Worm (Caenorhabditis elegans): ENCODE data around the gene pdha-1.

pdha-1 gene

DNA sequence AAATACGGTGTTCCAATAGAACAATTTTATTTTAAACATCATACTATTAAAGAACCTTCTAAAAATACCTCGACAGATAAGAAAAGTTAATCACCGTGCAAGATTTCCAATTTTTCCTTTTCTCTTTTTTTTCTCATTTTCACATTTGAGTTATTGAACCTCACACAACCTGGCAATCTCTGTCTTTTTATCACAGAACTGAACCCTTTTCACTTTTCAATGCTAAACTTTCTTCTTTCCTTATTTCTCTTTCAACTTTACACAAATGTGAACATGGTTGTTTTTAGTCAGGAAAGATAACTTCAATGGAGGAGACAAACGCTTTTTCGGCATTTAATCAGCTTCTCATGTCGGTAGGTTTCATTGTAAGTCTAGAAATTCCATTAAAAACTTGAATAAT lies 13.2 kb upstream of the pdha-1 start, which contains the start of gene T05H10.4:
Gene T05H10.4, plus strand, starts transcription at position 301 of the 400 bp plus-strand sequence.
- TF ChIP-seq hlh-1 (tag; optimal IDR thresholded peaks at IDR 0.05) (no peak), lsy-2 (tag; optimal IDR thresholded peaks at IDR 0.05) (no peak), sptf-1 (tag; optimal IDR thresholded peaks at IDR 0.05) (no peak), elt-1 (tag; optimal IDR thresholded peaks at IDR 0.05; ENCODE audit: borderline replicate concordance, insufficient read depth) (no peak), unc-120 (tag; optimal IDR thresholded peaks at IDR 0.05; ENCODE audit: poor library complexity, severe bottlenecking) (no peak), zip-8 (tag; optimal IDR thresholded peaks at IDR 0.05) (no peak), drap-1 (GFP tag; optimal IDR thresholded peaks at IDR 0.05) (no peak), ztf-11 (tag; optimal IDR thresholded peaks at IDR 0.05) (no peak), sem-2 (GFP tag; optimal IDR thresholded peaks at IDR 0.05) (no peak), nhr-2 (tag; optimal IDR thresholded peaks at IDR 0.05) (no peak), M03D4.4 (tag; optimal IDR thresholded peaks at IDR 0.05) (no peak), ceh-39 (tag; optimal IDR thresholded peaks at IDR 0.05) (no peak), bed-3 (GFP tag; optimal IDR thresholded peaks at IDR 0.05) (no peak), nhr-76 (tag; optimal IDR thresholded peaks at IDR 0.05) (no peak), pha-4 (tag; optimal IDR thresholded peaks at IDR 0.05) (no peak), nhr-12 (tag; optimal IDR thresholded peaks at IDR 0.05) (no peak), snpc-4 (tag; optimal IDR thresholded peaks at IDR 0.05) (no peak)

DNA sequence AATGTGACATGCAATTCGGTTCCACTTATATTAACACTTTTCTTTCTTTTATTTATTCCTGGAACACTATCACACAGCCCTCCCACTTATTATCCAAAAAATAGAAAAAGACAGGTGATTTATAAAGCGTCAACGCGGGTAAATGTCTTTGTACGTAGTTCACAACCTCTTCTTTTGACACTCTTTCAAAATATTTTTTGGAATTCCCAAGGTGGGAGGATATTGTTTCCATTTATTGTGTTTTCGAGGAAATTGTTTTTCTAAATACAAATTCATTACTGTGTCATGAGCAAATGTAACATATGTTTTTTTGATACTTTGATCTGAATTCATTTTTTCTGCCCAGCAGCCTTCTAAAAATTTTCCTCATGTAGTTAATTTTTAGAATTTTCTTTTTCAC lies 8.2 kb upstream of the pdha-1 start:
- TF ChIP-seq snpc-4 (tag; optimal IDR thresholded peaks at IDR 0.05), result no peak
- TF ChIP-seq blmp-1 (tag; optimal IDR thresholded peaks at IDR 0.05), result no peak
- TF ChIP-seq cnd-1 (tag; optimal IDR thresholded peaks at IDR 0.05), result no peak
- no peak for TF ChIP-seq unc-120 (tag; optimal IDR thresholded peaks at IDR 0.05; ENCODE audit: poor library complexity, severe bottlenecking)
- no peak for TF ChIP-seq bed-3 (GFP tag; optimal IDR thresholded peaks at IDR 0.05)
- TF ChIP-seq unc-39 (tag; optimal IDR thresholded peaks at IDR 0.05), result no peak
- TF ChIP-seq tbx-8 (GFP tag; optimal IDR thresholded peaks at IDR 0.05), result no peak
- no peak for TF ChIP-seq ztf-11 (tag; optimal IDR thresholded peaks at IDR 0.05)
- TF ChIP-seq unc-62 (GFP tag; optimal IDR thresholded peaks at IDR 0.05), result no peak
- TF ChIP-seq ceh-83 (GFP tag; optimal IDR thresholded peaks at IDR 0.05), result no peak
- TF ChIP-seq ceh-39 (tag; optimal IDR thresholded peaks at IDR 0.05), result no peak
- TF ChIP-seq nhr-2 (tag; optimal IDR thresholded peaks at IDR 0.05), result no peak
- no peak for TF ChIP-seq elt-3 (tag; optimal IDR thresholded peaks at IDR 0.05)

DNA sequence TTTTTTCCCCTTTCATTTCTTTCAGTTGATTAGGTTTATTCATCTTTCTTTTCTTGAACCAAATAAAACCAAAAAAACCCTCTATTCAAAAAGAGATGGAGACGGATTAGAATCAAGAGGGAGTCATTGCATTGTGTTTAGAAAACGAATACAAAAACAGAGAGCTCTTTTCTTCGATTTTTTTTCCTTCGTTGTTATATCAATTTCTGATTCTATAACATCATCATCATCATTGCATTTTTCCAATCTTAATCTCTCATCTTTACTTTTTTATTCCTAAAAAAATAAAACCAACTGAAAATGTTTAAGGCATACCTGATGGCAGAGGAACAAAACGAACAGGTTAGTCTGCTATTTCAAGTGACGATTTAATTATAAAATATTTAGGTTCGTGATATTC lies 7.3 kb upstream of the pdha-1 start, which contains the start of gene T05H10.8:
Gene T05H10.8, plus strand, starts transcription at position 301 of the 400 bp plus-strand sequence.
- TF ChIP-seq pha-4 (tag; optimal IDR thresholded peaks at IDR 0.05) (no peak), sem-2 (GFP tag; optimal IDR thresholded peaks at IDR 0.05) (no peak), hlh-1 (tag; optimal IDR thresholded peaks at IDR 0.05) (no peak), nhr-237 (tag; optimal IDR thresholded peaks at IDR 0.05) (no peak), cnd-1 (tag; optimal IDR thresholded peaks at IDR 0.05) (no peak), blmp-1 (tag; optimal IDR thresholded peaks at IDR 0.05) (no peak)

DNA sequence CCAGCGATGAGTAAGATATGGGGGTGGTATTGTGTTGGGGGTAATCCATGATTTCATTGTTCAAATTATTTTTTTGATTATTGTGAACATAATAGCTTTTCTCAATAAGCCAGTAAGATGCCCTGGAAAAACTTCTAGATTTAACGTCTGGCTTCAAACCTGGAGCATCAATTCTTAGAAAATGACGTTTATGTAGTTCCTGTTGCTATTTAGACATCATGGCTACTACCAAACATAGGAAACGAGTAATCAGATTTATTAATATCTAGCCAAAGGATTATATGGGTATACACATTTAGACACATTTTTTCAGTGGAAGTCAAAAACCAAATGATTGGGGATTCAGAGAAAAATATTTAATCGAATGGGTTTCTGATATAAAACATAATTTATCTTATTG lies 6.6 kb upstream of the pdha-1 start:
- TF ChIP-seq lin-32 (GFP tag; optimal IDR thresholded peaks at IDR 0.05) (no peak), unc-120 (tag; optimal IDR thresholded peaks at IDR 0.05; ENCODE audit: poor library complexity, severe bottlenecking) (no peak)

DNA sequence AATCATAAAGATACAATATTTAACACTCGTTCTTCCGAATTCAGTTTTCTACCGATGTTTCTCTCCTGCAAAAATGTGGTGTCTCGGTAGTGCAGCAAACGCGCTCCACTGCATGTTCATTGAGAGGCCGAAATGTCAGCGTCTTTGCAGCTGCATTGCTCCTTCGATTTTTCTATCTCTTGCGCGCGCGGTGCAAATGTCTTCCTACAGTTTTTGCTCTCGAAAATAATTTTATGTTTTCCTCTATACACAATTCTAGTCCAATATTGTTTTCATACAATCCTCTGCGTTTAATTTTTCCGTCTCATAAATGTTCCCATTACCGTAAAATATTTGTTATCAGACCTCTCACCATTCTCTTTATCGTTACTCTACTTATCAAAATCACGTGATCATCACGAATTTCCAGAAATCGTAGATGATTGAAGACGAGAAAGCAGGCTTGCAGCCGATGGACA lies 3.7 kb upstream of the pdha-1 start, which contains the start of gene ufd-2:
Gene ufd-2, plus strand, starts transcription at position 408 of the 458 bp plus-strand sequence.
- no peak for TF ChIP-seq ceh-83 (GFP tag; optimal IDR thresholded peaks at IDR 0.05)
- no peak for TF ChIP-seq elt-3 (tag; optimal IDR thresholded peaks at IDR 0.05)
- TF ChIP-seq mep-1 (tag; optimal IDR thresholded peaks at IDR 0.05), result peak; percentile 76
- TF ChIP-seq hlh-1 (tag; optimal IDR thresholded peaks at IDR 0.05), result peak; percentile 41
- TF ChIP-seq ces-1 (GFP tag; optimal IDR thresholded peaks at IDR 0.05), result peak; percentile 59
- no peak for TF ChIP-seq nhr-76 (tag; optimal IDR thresholded peaks at IDR 0.05)
- TF ChIP-seq lsy-2 (tag; optimal IDR thresholded peaks at IDR 0.05), result peak; percentile 63
- TF ChIP-seq nhr-237 (tag; optimal IDR thresholded peaks at IDR 0.05), result peak; percentile 48
- peak; percentile 25 for TF ChIP-seq cnd-1 (tag; optimal IDR thresholded peaks at IDR 0.05)
- peak; percentile 73 for TF ChIP-seq pha-4 (tag; optimal IDR thresholded peaks at IDR 0.05)
- TF ChIP-seq bed-3 (GFP tag; optimal IDR thresholded peaks at IDR 0.05), result no peak
- peak; percentile 41 for TF ChIP-seq drap-1 (GFP tag; optimal IDR thresholded peaks at IDR 0.05)
- TF ChIP-seq ceh-43 (GFP tag; optimal IDR thresholded peaks at IDR 0.05), result no peak
- no peak for TF ChIP-seq flh-1 (GFP tag; optimal IDR thresholded peaks at IDR 0.05)
- peak; percentile 76 for TF ChIP-seq lin-13 (tag; optimal IDR thresholded peaks at IDR 0.05)
- peak; percentile 43 for TF ChIP-seq ceh-39 (tag; optimal IDR thresholded peaks at IDR 0.05)

Measured in whole organism, mixed stage, embryonic.